Worm (Caenorhabditis elegans) whole organism, L4/young adult: ENCODE measurements around the gene R186.3.

Experiments
- W03F9.2 ChIP-seq: fragments of 150-350 bp; optimal IDR thresholded peaks from 2 replicates; lab custom pipeline; 2014; ENCODE audit warnings: missing biosample characterization, missing genetic modification characterization
- dao-5 ChIP-seq: sonication (generic microtip); optimal IDR thresholded peaks from 2 replicates; lab custom pipeline; 2016; ENCODE audit warnings: missing genotype, missing genetic modification characterization, moderate library complexity, missing compliant biosample characterization
- him-1 ChIP-seq: sonication (generic microtip); optimal IDR thresholded peaks from 2 replicates; lab custom pipeline; 2016; ENCODE audit warnings: missing genotype, missing genetic modification reagents, missing genetic modification characterization, missing compliant biosample characterization

Gene R186.3

ce11 chrV:12967110-12967509 lies at the start of gene R186.3:
TSS of gene R186.3 (minus strand) at chrV:12967210.
- no peak for TF ChIP-seq dao-5 (tag; lab: Kevin White, UChicago)
- no peak for TF ChIP-seq him-1 (tag; lab: Kevin White, UChicago)
- TF ChIP-seq W03F9.2 (tag; lab: Kevin White, UChicago) = no peak

DNA sequence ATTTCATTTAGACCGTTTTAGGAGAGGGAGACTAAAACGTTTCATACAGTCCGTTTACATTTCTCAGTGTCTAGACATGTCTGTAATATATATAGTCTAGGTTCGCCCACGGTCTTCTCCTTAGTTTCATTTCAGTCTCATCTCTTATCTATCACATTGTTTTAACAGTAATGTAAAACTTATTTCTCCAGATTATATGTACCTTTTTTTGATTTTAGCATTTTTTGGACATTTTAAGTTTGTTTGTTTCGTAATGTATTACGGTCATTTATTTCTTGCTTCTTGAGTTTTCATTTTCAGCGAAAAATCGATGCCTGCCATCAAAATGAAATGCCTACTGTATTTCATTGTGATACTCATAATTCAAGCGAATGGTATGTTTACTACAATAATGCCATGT lies 46.8 kb upstream of the R186.3 start, which contains the start of gene F15B9.6:
F15B9.6 (plus strand) TSS at position 301 of the 400 bp plus-strand sequence.
- TF ChIP-seq him-1 (tag; lab: Kevin White, UChicago) (no peak), dao-5 (tag; lab: Kevin White, UChicago) (no peak), W03F9.2 (tag; lab: Kevin White, UChicago) (no peak)

ce11 chrV:13013158-13013557 lies 46.1 kb upstream of the R186.3 start, which contains the start of gene try-10:
TSS of gene try-10 (minus strand) at chrV:13013258.
- TF ChIP-seq dao-5 (tag; lab: Kevin White, UChicago) (no peak), W03F9.2 (tag; lab: Kevin White, UChicago) (no peak), him-1 (tag; lab: Kevin White, UChicago) (no peak)

ce11 chrV:13011904-13012303 lies 44.9 kb upstream of the R186.3 start:
- no peak for TF ChIP-seq dao-5 (tag; lab: Kevin White, UChicago)

ce11 chrV:13009843-13010242 lies 42.8 kb upstream of the R186.3 start:
- no peak for TF ChIP-seq W03F9.2 (tag; lab: Kevin White, UChicago)
- no peak for TF ChIP-seq dao-5 (tag; lab: Kevin White, UChicago)
- no peak for TF ChIP-seq him-1 (tag; lab: Kevin White, UChicago)

DNA sequence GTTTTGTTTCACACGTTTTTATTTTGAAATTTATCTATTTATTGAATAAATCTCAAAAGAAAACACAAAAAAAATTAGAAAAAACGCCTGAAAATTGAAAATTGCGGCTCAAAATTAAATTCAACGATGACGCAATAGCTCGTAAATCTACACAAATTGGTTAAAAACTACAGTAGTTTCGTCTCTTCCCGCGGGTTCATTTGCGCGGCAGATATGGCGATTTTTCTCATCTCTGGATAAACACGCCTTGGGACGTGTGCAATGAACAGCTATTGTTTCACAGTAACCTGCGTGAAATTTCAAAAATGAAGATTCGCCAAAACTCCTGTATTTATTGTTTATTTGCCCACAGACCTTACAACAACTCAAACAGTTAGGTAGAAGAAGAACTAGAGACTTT lies 42.3 kb upstream of the R186.3 start:
- TF ChIP-seq W03F9.2 (tag; lab: Kevin White, UChicago) (no peak), dao-5 (tag; lab: Kevin White, UChicago) (no peak), him-1 (tag; lab: Kevin White, UChicago) (no peak)

DNA sequence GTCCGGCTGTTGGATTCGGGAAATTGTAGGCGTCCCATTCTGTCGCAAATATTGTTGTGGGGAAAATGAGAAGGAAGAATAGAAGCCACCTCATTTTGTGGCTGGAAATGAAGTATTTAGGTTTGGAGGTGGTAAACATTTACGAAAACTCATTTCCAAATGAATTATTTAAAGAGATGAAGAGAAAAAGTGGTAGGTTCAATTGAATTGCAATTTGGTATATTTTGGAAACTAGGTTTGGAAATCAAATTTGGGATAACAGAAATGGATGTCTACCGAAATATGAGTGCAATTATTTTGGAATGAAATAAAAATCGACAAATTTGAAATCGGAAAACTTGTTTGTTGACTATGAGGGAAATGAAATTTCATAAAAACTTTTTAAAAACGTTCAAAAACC lies 41.8 kb upstream of the R186.3 start, which contains the start of gene F15B9.10:
F15B9.10 (minus strand) TSS at position 101 of the 400 bp plus-strand sequence.
- TF ChIP-seq W03F9.2 (tag; lab: Kevin White, UChicago) (no peak), him-1 (tag; lab: Kevin White, UChicago) (no peak), dao-5 (tag; lab: Kevin White, UChicago) (no peak)

DNA sequence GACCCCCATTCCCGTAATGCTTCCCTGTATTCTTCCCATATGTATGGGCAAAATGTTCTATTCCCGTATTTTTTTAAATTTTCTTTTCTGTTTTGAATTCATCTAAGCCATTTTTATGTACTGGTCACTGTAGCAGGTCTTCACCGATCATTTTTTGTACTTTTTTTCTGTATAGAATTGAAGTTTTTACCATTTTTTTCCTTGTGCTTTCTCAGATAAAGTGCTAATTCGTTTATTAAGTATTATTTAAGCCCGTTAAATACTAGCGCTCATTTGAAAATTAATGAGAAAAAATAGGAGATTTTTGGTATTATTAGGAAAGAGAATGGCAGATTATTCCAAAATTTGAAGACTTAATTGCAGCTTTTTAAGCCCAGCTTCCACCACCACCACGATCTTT lies 39.7 kb upstream of the R186.3 start:
- TF ChIP-seq dao-5 (tag; lab: Kevin White, UChicago) (no peak), W03F9.2 (tag; lab: Kevin White, UChicago) (no peak), him-1 (tag; lab: Kevin White, UChicago) (no peak)

DNA sequence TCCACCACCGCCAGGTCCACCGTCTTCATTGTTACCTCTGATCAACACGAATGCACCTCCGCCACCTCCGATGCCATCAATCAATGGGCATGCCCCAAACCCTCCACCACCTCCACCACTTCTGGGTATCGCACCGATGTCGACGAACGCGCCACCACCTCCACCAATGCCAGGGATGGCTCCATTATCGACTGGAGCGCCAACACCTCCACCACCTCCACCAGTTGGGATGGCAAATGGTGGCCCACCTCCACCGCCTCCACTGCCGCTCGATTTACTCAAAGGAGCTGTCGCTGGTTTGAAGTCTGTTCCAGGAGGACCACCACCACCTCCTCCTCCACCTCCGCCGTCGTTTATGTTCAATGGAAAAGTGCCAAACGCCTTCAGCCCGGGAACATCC lies 37.4 kb upstream of the R186.3 start:
- TF ChIP-seq W03F9.2 (tag; lab: Kevin White, UChicago) (no peak), him-1 (tag; lab: Kevin White, UChicago) (no peak), dao-5 (tag; lab: Kevin White, UChicago) (no peak)

DNA sequence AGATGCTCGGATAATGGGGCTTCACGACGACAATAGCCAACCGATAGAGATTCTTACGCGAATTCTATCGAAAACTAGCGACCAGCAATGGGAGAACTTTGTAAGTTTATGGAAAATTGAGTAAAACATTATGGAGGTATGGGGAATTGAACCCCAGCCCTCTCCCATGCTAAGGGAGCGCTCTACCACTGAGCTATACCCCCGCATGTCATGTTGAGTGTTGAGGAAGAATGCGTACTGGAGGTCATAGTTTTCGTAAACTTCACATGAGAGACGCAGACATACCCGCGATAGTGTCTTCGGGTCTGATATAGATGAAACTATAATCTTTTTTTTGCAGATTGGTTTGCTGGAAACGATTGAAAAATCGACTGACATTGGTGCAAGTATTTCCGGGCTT lies 36.4 kb upstream of the R186.3 start:
- TF ChIP-seq dao-5 (tag; lab: Kevin White, UChicago) (peak; percentile 72), him-1 (tag; lab: Kevin White, UChicago) (peak; percentile 72), W03F9.2 (tag; lab: Kevin White, UChicago) (no peak)

DNA sequence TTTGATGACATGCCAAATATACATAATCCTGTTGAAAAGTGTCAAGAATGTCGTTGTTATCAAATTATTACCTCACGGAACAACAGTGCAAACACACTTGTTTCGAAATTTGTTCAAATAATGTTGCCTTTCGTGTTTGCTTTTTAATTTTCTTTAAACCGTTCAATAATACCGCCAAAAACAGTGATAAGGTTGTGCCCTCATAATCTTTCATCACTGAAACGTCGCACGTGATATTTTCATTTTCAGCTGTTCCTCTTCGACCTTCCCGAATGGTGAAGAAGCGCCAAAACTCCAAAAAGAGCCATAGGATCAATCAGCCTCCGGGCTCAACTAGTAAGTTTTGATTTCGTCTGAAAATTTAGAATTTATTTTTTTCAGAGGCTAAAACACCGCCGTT lies 35.1 kb upstream of the R186.3 start, which contains the start of gene inft-2:
inft-2 (plus strand) TSS at position 248 of the 400 bp plus-strand sequence.
- TF ChIP-seq him-1 (tag; lab: Kevin White, UChicago) (no peak), W03F9.2 (tag; lab: Kevin White, UChicago) (no peak), dao-5 (tag; lab: Kevin White, UChicago) (no peak)

DNA sequence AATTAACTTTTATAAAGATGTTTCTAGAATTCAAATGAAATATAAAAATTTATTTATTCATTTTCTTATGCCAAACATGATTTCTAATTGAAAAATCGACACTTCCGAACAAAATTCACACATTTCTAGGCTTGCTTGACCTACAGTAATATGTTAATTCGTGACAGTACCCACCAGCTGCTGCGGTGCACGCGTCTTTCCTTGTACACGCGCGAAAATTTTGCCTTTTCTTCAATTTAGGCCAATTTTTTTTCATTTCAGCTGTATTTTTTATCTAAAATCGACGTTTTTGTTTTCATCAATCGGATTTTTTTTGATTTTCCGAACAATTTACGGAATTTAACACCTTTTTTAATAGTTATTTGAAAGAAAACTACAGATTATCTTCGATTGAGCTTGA lies 33.1 kb upstream of the R186.3 start:
- TF ChIP-seq W03F9.2 (tag; lab: Kevin White, UChicago) = no peak
- TF ChIP-seq dao-5 (tag; lab: Kevin White, UChicago) = no peak
- no peak for TF ChIP-seq him-1 (tag; lab: Kevin White, UChicago)

ce11 chrV:12999559-12999958 lies 32.5 kb upstream of the R186.3 start, which contains the start of gene far-4:
TSS of gene far-4 (minus strand) at chrV:12999659.
- TF ChIP-seq W03F9.2 (tag; lab: Kevin White, UChicago) = no peak
- no peak for TF ChIP-seq dao-5 (tag; lab: Kevin White, UChicago)
- no peak for TF ChIP-seq him-1 (tag; lab: Kevin White, UChicago)

DNA sequence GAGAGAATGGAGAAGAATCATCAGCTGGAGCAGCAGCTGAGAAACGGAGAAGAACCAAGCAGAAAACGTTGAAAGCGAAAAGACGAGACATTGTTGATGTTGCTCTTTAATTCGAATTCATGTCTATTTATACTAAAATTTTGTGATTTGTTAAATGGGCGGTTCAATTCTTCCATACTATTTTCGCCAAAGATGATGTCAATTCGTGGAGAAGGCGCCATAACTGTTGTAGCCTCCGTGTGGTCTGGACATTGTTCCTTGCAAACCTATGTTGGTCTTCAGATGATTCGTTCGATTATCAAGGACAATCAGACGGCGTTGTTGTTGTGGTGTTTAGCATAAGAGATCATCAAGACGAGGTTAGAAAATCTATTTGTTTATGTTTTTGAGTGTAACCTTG lies 30.4 kb upstream of the R186.3 start, which contains the start of gene far-3:
far-3 (minus strand) TSS at position 101 of the 400 bp plus-strand sequence.
- TF ChIP-seq him-1 (tag; lab: Kevin White, UChicago) = no peak
- TF ChIP-seq dao-5 (tag; lab: Kevin White, UChicago) = no peak
- TF ChIP-seq W03F9.2 (tag; lab: Kevin White, UChicago) = no peak
